Worm (Caenorhabditis elegans) whole organism, L2 larva: ENCODE data around the gene F55G1.1.

Experiments used
- nhr-23 ChIP-seq: fragments of 150-350 bp; optimal IDR thresholded peaks from 2 replicates; lab custom pipeline; 2014; ENCODE audit warnings: missing biosample characterization, missing genetic modification reagents, missing genetic modification characterization
- ztf-11 ChIP-seq: sonication (generic microtip); optimal IDR thresholded peaks from 2 replicates; lab custom pipeline; 2017; ENCODE audit warnings: missing biosample characterization, missing genetic modification characterization

DNA sequence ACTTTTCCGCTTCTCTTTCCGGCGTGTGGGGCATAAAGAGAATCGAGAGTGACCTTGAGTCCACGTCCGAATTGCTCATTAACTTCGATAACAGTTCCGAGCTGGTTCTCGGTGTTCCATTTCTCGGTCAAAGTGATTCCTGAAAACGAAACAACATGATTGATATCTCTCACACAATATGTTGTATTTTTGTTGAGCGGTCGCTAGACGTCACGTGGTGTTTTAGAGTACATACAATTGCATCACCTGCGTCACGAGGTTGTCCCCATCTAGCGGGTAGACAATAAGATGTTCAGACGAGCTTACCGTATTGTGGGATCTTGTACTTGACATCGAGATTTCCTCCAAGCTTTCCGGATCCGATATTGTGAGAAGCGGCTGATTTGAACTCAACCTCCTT is 15.7 kb downstream of the F55G1.1 start:
- TF ChIP-seq ztf-11 (tag; lab: Kevin White, UChicago) (no peak), nhr-23 (tag; lab: Kevin White, UChicago) (no peak)
